Worm (Caenorhabditis elegans) whole organism, late embryonic: ENCODE measurements around the gene nspd-6.

Experiments used
- C08G9.2 ChIP-seq: sonication (generic microtip); optimal IDR thresholded peaks from 2 replicates; lab custom pipeline; 2016; ENCODE audit warnings: mild to moderate bottlenecking, missing genetic modification characterization, moderate library complexity, missing compliant biosample characterization
- F13H6.1 ChIP-seq: sonication (generic microtip); optimal IDR thresholded peaks from 2 replicates; lab custom pipeline; 2016; ENCODE audit warnings: missing genetic modification characterization, missing compliant biosample characterization
- T23F11.4 ChIP-seq: fragments of 200-800 bp; sonication (Bioruptor generic); optimal IDR thresholded peaks from 2 replicates; lab custom pipeline; 2018; ENCODE audit warnings: mild to moderate bottlenecking, missing genetic modification characterization, missing compliant biosample characterization
- Y22D7AL.16 ChIP-seq: sonication (generic microtip); optimal IDR thresholded peaks from 2 replicates; lab custom pipeline; 2016; ENCODE audit warnings: missing genetic modification characterization, missing compliant biosample characterization
- ahr-1 ChIP-seq: sonication (generic microtip); optimal IDR thresholded peaks from 2 replicates; lab custom pipeline; 2016; ENCODE audit warnings: missing genetic modification characterization, missing compliant biosample characterization
- ama-1 ChIP-seq: fragments of 150-350 bp; optimal IDR thresholded peaks from 2 replicates; lab custom pipeline; 2014
- ceh-14 ChIP-seq: sonication (generic microtip); optimal IDR thresholded peaks from 2 replicates; lab custom pipeline; 2016; ENCODE audit warnings: missing genotype, missing genetic modification characterization, missing compliant biosample characterization
- ceh-2 ChIP-seq: sonication (generic microtip); optimal IDR thresholded peaks from 2 replicates; lab custom pipeline; 2016; ENCODE audit warnings: missing genotype, missing genetic modification characterization, missing compliant biosample characterization
- ceh-22 ChIP-seq: sonication (generic microtip); optimal IDR thresholded peaks from 2 replicates; lab custom pipeline; 2017; ENCODE audit warnings: missing biosample characterization, missing genetic modification characterization
- ceh-24 ChIP-seq: sonication (generic microtip); optimal IDR thresholded peaks from 2 replicates; lab custom pipeline; 2016; ENCODE audit warnings: mild to moderate bottlenecking, missing genetic modification characterization, missing compliant biosample characterization
- ceh-30 ChIP-seq: fragments of 150-350 bp; optimal IDR thresholded peaks from 2 replicates; lab custom pipeline; 2014; ENCODE audit warnings: missing biosample characterization, missing genetic modification characterization
- ceh-31 ChIP-seq: sonication (generic microtip); optimal IDR thresholded peaks from 2 replicates; lab custom pipeline; 2016; ENCODE audit warnings: missing genetic modification characterization, missing compliant biosample characterization
- ceh-34 ChIP-seq: sonication (generic microtip); optimal IDR thresholded peaks from 2 replicates; lab custom pipeline; 2016; ENCODE audit warnings: mild to moderate bottlenecking, missing genetic modification characterization, missing compliant biosample characterization
- ceh-45 ChIP-seq: fragments of 200-800 bp; sonication (Bioruptor generic); IDR thresholded peaks from 2 replicates; pipeline ENCODE4 v1.3.6; 2022; ENCODE audit warnings: missing genetic modification reagents, missing genetic modification characterization, missing compliant biosample characterization
- ceh-6 ChIP-seq: fragments of 200-800 bp; sonication (Bioruptor generic); optimal IDR thresholded peaks from 2 replicates; lab custom pipeline; 2018; ENCODE audit warnings: mild to moderate bottlenecking, missing genetic modification characterization, missing compliant biosample characterization
- dmd-4 ChIP-seq: sonication (generic microtip); optimal IDR thresholded peaks from 2 replicates; lab custom pipeline; 2016; ENCODE audit warnings: borderline replicate concordance, missing genetic modification characterization, missing compliant biosample characterization
- dve-1 ChIP-seq: sonication (generic microtip); optimal IDR thresholded peaks from 2 replicates; lab custom pipeline; 2017; ENCODE audit warnings: antibody characterized with exemption, mild to moderate bottlenecking, missing genetic modification characterization, missing compliant biosample characterization
- elt-2 ChIP-seq: sonication (generic microtip); optimal IDR thresholded peaks from 2 replicates; lab custom pipeline; 2016; ENCODE audit warnings: missing genetic modification reagents, missing genetic modification characterization, missing compliant biosample characterization
- fkh-10 ChIP-seq: fragments of 150-350 bp; optimal IDR thresholded peaks from 2 replicates; lab custom pipeline; 2014; ENCODE audit warnings: missing biosample characterization, missing genetic modification reagents, missing genetic modification characterization
- fkh-6 ChIP-seq: sonication (generic microtip); optimal IDR thresholded peaks from 2 replicates; lab custom pipeline; 2016; ENCODE audit warnings: missing genetic modification characterization, missing compliant biosample characterization
- hlh-13 ChIP-seq: fragments of 200-800 bp; sonication (Bioruptor generic); optimal IDR thresholded peaks from 2 replicates; lab custom pipeline; 2018; ENCODE audit warnings: mild to moderate bottlenecking, missing genetic modification characterization, missing compliant biosample characterization
- hlh-15 ChIP-seq: sonication (generic microtip); optimal IDR thresholded peaks from 2 replicates; lab custom pipeline; 2016; ENCODE audit warnings: missing genetic modification characterization, missing compliant biosample characterization
- hlh-30 ChIP-seq: sonication (generic microtip); optimal IDR thresholded peaks from 2 replicates; lab custom pipeline; 2017; ENCODE audit warnings: antibody characterized with exemption, missing genetic modification characterization, missing compliant biosample characterization; ENCODE audit not compliant: insufficient read depth
- lim-6 ChIP-seq: sonication (generic microtip); optimal IDR thresholded peaks from 2 replicates; lab custom pipeline; 2016; ENCODE audit warnings: missing genetic modification characterization, missing compliant biosample characterization
- lin-11 ChIP-seq: fragments of 200-800 bp; sonication (Bioruptor generic); optimal IDR thresholded peaks from 2 replicates; lab custom pipeline; 2018; ENCODE audit warnings: mild to moderate bottlenecking, missing genetic modification characterization, missing compliant biosample characterization
- madf-2 ChIP-seq: sonication (generic microtip); optimal IDR thresholded peaks from 2 replicates; lab custom pipeline; 2017; ENCODE audit warnings: missing genetic modification characterization, missing compliant biosample characterization
- nfya-1 ChIP-seq: sonication (generic microtip); optimal IDR thresholded peaks from 2 replicates; lab custom pipeline; 2017; ENCODE audit warnings: missing genetic modification characterization, mild to moderate bottlenecking, missing compliant biosample characterization, antibody characterized with exemption, moderate library complexity
- nhr-232 ChIP-seq: sonication (generic microtip); optimal IDR thresholded peaks from 2 replicates; lab custom pipeline; 2016; ENCODE audit warnings: missing genetic modification characterization, missing compliant biosample characterization
- npax-4 ChIP-seq: sonication (generic microtip); optimal IDR thresholded peaks from 2 replicates; lab custom pipeline; 2016; ENCODE audit warnings: missing genetic modification characterization, missing compliant biosample characterization
- pat-9 ChIP-seq: fragments of 200-800 bp; sonication (Bioruptor generic); optimal IDR thresholded peaks from 2 replicates; lab custom pipeline; 2018; ENCODE audit warnings: mild to moderate bottlenecking, missing genetic modification characterization, moderate library complexity, missing compliant biosample characterization
- pqm-1 ChIP-seq: sonication (generic microtip); optimal IDR thresholded peaks from 2 replicates; lab custom pipeline; 2016; ENCODE audit warnings: missing genetic modification characterization, missing compliant biosample characterization
- pros-1 ChIP-seq: fragments of 150-350 bp; optimal IDR thresholded peaks from 2 replicates; lab custom pipeline; 2014; ENCODE audit warnings: missing biosample characterization, missing genetic modification reagents, missing genetic modification characterization
- rnt-1 ChIP-seq: sonication (generic microtip); optimal IDR thresholded peaks from 2 replicates; lab custom pipeline; 2016; ENCODE audit warnings: missing genetic modification characterization, missing compliant biosample characterization
- sdc-2 ChIP-seq: sonication (generic microtip); optimal IDR thresholded peaks from 2 replicates; lab custom pipeline; 2016; ENCODE audit warnings: missing genotype, missing genetic modification characterization, missing compliant biosample characterization
- sox-2 ChIP-seq: fragments of 200-800 bp; sonication (Bioruptor generic); IDR thresholded peaks from 2 replicates; pipeline ENCODE4 v1.3.6; 2022; ENCODE audit warnings: missing genetic modification reagents, missing genetic modification characterization, missing compliant biosample characterization
- sox-4 ChIP-seq: sonication (generic microtip); optimal IDR thresholded peaks from 2 replicates; lab custom pipeline; 2017; ENCODE audit warnings: mild to moderate bottlenecking, missing genetic modification characterization, inconsistent platforms, missing compliant biosample characterization
- syd-9 ChIP-seq: sonication (generic microtip); optimal IDR thresholded peaks from 2 replicates; lab custom pipeline; 2016; ENCODE audit warnings: mild to moderate bottlenecking, missing genetic modification characterization, moderate library complexity, missing compliant biosample characterization
- tbx-2 ChIP-seq: sonication (generic microtip); optimal IDR thresholded peaks from 2 replicates; lab custom pipeline; 2016; ENCODE audit warnings: missing genetic modification characterization, missing compliant biosample characterization
- ttx-3 ChIP-seq: sonication (generic microtip); optimal IDR thresholded peaks from 2 replicates; lab custom pipeline; 2016; ENCODE audit warnings: missing genetic modification reagents, missing genetic modification characterization, missing compliant biosample characterization
- unc-42 ChIP-seq: sonication (generic microtip); optimal IDR thresholded peaks from 2 replicates; lab custom pipeline; 2016; ENCODE audit warnings: missing genotype, missing genetic modification characterization, missing compliant biosample characterization
- unc-55 ChIP-seq: sonication (generic microtip); optimal IDR thresholded peaks from 2 replicates; lab custom pipeline; 2017; ENCODE audit warnings: missing biosample characterization, missing genetic modification reagents, missing genetic modification characterization
- zip-5 ChIP-seq: sonication (generic microtip); optimal IDR thresholded peaks from 2 replicates; lab custom pipeline; 2016; ENCODE audit warnings: missing genetic modification characterization, missing compliant biosample characterization

The nspd-6 gene

DNA sequence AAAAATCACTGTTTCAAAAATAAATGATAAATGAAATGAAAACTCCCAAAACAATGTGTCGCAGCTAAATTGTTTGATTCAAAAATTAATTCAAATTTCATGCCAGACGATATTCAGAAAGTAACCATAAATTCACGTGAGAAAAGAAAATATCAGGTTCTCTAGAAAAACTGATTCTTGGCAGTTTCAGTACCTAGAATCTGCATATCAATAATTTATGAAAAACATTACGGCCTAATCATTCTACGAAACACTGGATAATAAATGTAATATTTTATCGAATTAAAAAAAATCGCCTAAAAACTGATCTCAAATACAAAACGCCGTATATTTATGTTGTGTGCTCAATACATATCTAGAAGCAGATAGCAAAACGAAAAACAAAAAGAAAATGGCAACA is 35.3 kb upstream of the nspd-6 start:
- TF ChIP-seq syd-9 (tag; lab: Kevin White, UChicago) (no peak), ceh-22 (tag; lab: Kevin White, UChicago) (no peak), C08G9.2 (tag; lab: Kevin White, UChicago) (no peak), ceh-24 (tag; lab: Kevin White, UChicago) (no peak), dve-1 (tag; lab: Kevin White, UChicago) (no peak), nhr-232 (tag; lab: Kevin White, UChicago) (no peak), fkh-6 (tag; lab: Kevin White, UChicago) (no peak), hlh-15 (tag; lab: Kevin White, UChicago) (no peak), Y22D7AL.16 (tag; lab: Kevin White, UChicago) (no peak), pqm-1 (tag; lab: Kevin White, UChicago) (no peak), ceh-30 (tag; lab: Kevin White, UChicago) (no peak), ceh-45 (GFP tag; lab: Robert Waterston, UW) (no peak), F13H6.1 (tag; lab: Kevin White, UChicago) (no peak)
- TF ChIP-seq, all 69 proteins: peak for 0

DNA sequence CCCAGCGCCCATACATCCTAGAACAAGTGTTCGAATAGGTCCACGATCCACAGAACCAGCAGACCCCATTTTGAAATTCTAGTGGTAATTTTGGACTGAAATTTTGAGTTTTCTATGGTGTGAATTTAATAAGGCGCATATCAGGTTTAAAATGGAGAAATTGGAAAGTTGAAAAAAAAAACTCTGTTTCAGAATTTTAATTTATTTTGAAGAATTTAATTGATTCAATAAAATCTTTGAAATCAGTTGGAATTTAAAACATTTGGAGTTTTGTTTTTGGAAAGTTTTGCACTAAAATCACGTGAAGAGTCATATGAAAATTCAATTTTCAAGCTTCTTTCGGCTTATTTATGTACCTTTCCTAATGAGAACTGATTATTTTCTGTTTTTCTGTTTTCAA is 30.0 kb upstream of the nspd-6 start, which contains the start of gene gpa-18:
Gene gpa-18, minus strand, starts transcription at position 101 of the 400 bp plus-strand sequence.
- no peak for TF ChIP-seq lim-6
- no peak for TF ChIP-seq sox-2
- no peak for TF ChIP-seq ceh-2
- no peak for TF ChIP-seq pros-1 (tag; lab: Kevin White, UChicago)
- TF ChIP-seq ceh-6: no peak
- TF ChIP-seq tbx-2: no peak
- no peak for TF ChIP-seq ceh-34 (tag; lab: Kevin White, UChicago)
- no peak for TF ChIP-seq hlh-30
- no peak for TF ChIP-seq hlh-13 (GFP tag; lab: Kevin White, UChicago)

DNA sequence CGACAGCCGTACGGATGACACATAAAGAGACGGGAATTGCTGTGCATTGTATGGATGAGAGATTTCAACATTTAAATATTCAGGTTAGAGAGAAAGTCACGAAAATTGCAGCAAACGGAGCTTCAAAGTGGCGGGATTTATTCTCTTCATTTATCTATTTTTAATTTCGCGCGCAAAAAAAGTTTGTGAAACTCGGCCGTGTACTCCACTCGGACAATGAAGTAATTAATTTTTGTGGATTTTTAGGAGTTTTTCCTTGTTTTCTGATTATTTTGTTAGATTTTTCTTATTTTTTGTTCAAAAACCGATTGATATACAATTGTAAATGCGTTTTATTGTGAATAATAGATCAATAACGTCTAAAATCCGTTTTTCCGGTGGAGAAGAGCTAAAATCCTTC is 22.5 kb upstream of the nspd-6 start:
- TF ChIP-seq F13H6.1 (tag; lab: Kevin White, UChicago) (no peak), C08G9.2 (tag; lab: Kevin White, UChicago) (peak; percentile 20), lin-11 (no peak), T23F11.4 (no peak)
- TF ChIP-seq, all 69 proteins: peak for 1

DNA sequence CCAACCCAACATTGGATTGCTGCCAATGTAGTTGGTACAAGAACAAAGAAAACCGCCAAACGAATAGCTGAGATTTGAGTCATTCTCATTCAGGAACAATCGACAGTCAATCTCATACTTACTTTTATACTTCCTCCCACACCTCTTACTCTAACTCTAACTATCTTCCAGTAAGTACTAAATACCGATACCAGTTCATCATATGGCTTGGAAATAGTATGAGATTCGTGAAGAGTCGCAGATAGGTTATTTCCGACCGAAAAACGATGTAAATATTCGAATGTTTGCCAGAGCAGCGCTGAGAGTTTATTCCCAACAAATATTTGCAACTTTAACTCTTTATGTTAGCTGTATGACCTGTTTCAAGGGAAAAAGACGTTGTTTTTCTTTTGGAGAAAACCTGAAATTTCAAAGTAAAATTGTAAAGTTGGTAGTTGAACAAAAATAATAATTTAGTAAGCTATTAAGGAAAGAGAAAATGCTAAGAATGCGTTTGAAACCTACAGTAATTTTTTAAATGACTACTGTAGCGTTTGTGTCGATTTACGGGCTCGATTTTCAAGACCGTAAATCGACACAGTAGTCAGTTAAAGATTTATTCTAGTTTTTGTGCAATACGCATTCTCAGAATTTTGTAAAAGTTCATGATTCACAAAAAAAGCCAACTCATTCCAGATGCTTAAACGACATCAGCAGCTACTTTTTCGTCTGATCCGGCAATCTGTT is 21.1 kb upstream of the nspd-6 start, which contains the start of the genes W03F8.6 and mtrf-1L:
Gene W03F8.6, minus strand, starts transcription at position 101 of the 726 bp plus-strand sequence.
Gene mtrf-1L, plus strand, starts transcription at position 676 of the 726 bp plus-strand sequence.
- no peak for TF ChIP-seq ceh-2
- TF ChIP-seq ceh-34 (tag; lab: Kevin White, UChicago): no peak
- TF ChIP-seq fkh-10 (GFP tag; lab: Kevin White, UChicago): no peak
- TF ChIP-seq ceh-22 (tag; lab: Kevin White, UChicago): no peak
- no peak for TF ChIP-seq madf-2 (tag; lab: Kevin White, UChicago)
- no peak for TF ChIP-seq ahr-1 (tag; lab: Kevin White, UChicago)
- no peak for TF ChIP-seq dmd-4
- TF ChIP-seq unc-55 (GFP tag; lab: Kevin White, UChicago): no peak
- TF ChIP-seq hlh-13 (GFP tag; lab: Kevin White, UChicago): no peak
- TF ChIP-seq tbx-2: no peak

DNA sequence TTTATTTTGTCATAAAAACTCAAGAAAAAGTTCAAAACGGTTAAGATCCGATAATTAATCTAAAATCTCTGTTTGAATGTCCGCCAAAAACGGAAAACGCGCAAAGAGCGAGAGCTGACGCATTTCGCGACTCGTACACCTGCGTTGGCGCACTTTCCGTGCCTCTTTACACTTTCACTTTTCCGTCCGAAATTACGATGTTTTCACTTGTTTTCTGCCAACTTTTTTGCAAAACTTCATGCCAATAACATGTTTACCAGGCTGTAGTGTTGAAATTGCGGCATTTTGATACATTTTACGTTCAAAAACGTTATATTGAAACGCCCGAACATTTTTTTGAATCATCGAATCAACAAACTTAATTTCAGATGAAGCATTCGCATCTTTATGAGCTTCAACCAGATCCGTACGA is 18.2 kb upstream of the nspd-6 start, which contains the start of gene W03F8.4:
Gene W03F8.4, plus strand, starts transcription at position 369 of the 412 bp plus-strand sequence.
- TF ChIP-seq elt-2 (tag; lab: Kevin White, UChicago) (peak; percentile 28), sdc-2 (peak; percentile 16), nfya-1 (tag; lab: Kevin White, UChicago) (peak; percentile 76), pat-9 (tag; lab: Kevin White, UChicago) (peak; percentile 30), ceh-45 (GFP tag; lab: Robert Waterston, UW) (0 out of 2 replicates have a peak, but pooled peaks have one; percentile 57), nhr-232 (tag; lab: Kevin White, UChicago) (no peak), ama-1 (lab: Kevin White, UChicago) (peak; percentile 89), ceh-22 (tag; lab: Kevin White, UChicago) (no peak), pros-1 (tag; lab: Kevin White, UChicago) (peak; percentile 31), C08G9.2 (tag; lab: Kevin White, UChicago) (peak; percentile 8), ttx-3 (peak; percentile 33), rnt-1 (tag; lab: Kevin White, UChicago) (peak; percentile 71), T23F11.4 (peak; percentile 29), npax-4 (tag; lab: Kevin White, UChicago) (no peak), tbx-2 (peak; percentile 46), zip-5 (tag; lab: Kevin White, UChicago) (peak; percentile 12), sox-4 (tag; lab: Kevin White, UChicago) (no peak), unc-42 (peak; percentile 58), ceh-14 (tag; lab: Kevin White, UChicago) (peak; percentile 3), ceh-31 (tag; lab: Kevin White, UChicago) (peak; percentile 77), lin-11 (peak; percentile 26)
